Worm (Caenorhabditis elegans) whole organism, L1 larva: ENCODE results near the gene ceeh-2.

Source experiments
- ceh-82 ChIP-seq, 3 experiments: fragments of 150-350 bp in 1 of 3; sonication (generic microtip) in 2 of 3; optimal IDR thresholded peaks; 2 replicates each; lab custom pipeline; 2014 to 2017; ENCODE audit warnings: missing biosample characterization in 3 of 3, missing genetic modification characterization in 3 of 3
- dsc-1 ChIP-seq: sonication (generic microtip); optimal IDR thresholded peaks from 2 replicates; lab custom pipeline; 2016; ENCODE audit warnings: mild to moderate bottlenecking, missing genetic modification characterization, missing compliant biosample characterization
- elt-3 ChIP-seq, 6 experiments: fragments of 150-350 bp in 1 of 6; sonication (generic microtip); optimal IDR thresholded peaks; 2 replicates each; lab custom pipeline; 2017 to 2018; ENCODE audit warnings: missing biosample characterization in 6 of 6, missing genetic modification characterization in 6 of 6, inconsistent platforms in 1 of 6
- nhr-12 ChIP-seq: sonication (generic microtip); optimal IDR thresholded peaks from 2 replicates; lab custom pipeline; 2017; ENCODE audit warnings: missing biosample characterization, missing genetic modification characterization
- nhr-28 ChIP-seq: fragments of 150-350 bp; optimal IDR thresholded peaks from 2 replicates; lab custom pipeline; 2014; ENCODE audit warnings: missing biosample characterization, missing genetic modification characterization
- nhr-71 ChIP-seq: sonication (generic microtip); optimal IDR thresholded peaks from 2 replicates; lab custom pipeline; 2016; ENCODE audit warnings: mild to moderate bottlenecking, missing genetic modification characterization, moderate library complexity, missing compliant biosample characterization
- pqm-1 ChIP-seq: sonication (generic microtip); optimal IDR thresholded peaks from 3 replicates; lab custom pipeline; 2017; ENCODE audit warnings: missing biosample characterization, missing genetic modification characterization
- rnt-1 ChIP-seq: sonication (generic microtip); optimal IDR thresholded peaks from 2 replicates; lab custom pipeline; 2016; ENCODE audit warnings: mild to moderate bottlenecking, missing genetic modification characterization, moderate library complexity, missing compliant biosample characterization
- sox-4 ChIP-seq: sonication (generic microtip); optimal IDR thresholded peaks from 2 replicates; lab custom pipeline; 2016; ENCODE audit warnings: missing genetic modification characterization, missing compliant biosample characterization
- tbx-2 ChIP-seq: sonication (generic microtip); optimal IDR thresholded peaks from 2 replicates; lab custom pipeline; 2016; ENCODE audit warnings: missing genetic modification characterization, missing compliant biosample characterization
- unc-30 ChIP-seq: sonication (generic microtip); optimal IDR thresholded peaks from 2 replicates; lab custom pipeline; 2017; ENCODE audit warnings: missing biosample characterization, missing genetic modification characterization
- vab-15 ChIP-seq: sonication (generic microtip); optimal IDR thresholded peaks from 2 replicates; lab custom pipeline; 2017; ENCODE audit warnings: missing genotype, mild to moderate bottlenecking, missing genetic modification characterization, missing compliant biosample characterization
- zag-1 ChIP-seq: fragments of 150-350 bp; optimal IDR thresholded peaks from 2 replicates; lab custom pipeline; 2014; ENCODE audit warnings: missing biosample characterization, missing genetic modification characterization

DNA sequence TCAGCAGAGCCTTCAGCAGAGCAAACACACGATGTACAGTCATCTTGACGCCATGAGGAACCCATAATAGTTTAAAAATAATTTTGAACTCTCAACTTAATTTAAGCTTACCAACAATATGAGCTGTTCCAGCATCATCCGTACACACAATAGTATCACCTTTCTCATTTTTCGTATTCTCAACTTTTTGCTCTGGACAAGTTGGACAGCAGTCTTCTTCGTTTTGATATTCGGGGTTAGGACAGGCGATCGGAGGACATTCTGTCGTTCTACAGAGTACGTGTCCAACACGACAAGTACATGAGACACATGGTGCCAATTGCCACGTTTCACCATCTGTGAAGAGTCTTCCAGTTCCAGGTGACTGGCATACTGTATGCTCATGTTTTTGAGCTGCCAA lies 34.2 kb downstream of the ceeh-2 start:
- TF ChIP-seq sox-4 (tag; lab: Kevin White, UChicago) = no peak
- no peak for TF ChIP-seq nhr-71 (tag; lab: Kevin White, UChicago)
- no peak for TF ChIP-seq dsc-1 (tag; lab: Kevin White, UChicago)
- TF ChIP-seq tbx-2 (tag; lab: Kevin White, UChicago) = no peak
- TF ChIP-seq ceh-82 (tag; optimal IDR thresholded peaks at IDR 0.05; lab: Kevin White, UChicago) = no peak
- no peak for TF ChIP-seq zag-1 (tag; lab: Kevin White, UChicago)
- no peak for TF ChIP-seq vab-15
- TF ChIP-seq nhr-12 (tag; lab: Kevin White, UChicago) = no peak
- no peak for TF ChIP-seq nhr-28 (tag; lab: Kevin White, UChicago)
- TF ChIP-seq pqm-1 (tag; lab: Kevin White, UChicago) = no peak
- no peak for TF ChIP-seq rnt-1 (tag; lab: Kevin White, UChicago)
- no peak for TF ChIP-seq elt-3 (tag; optimal IDR thresholded peaks at IDR 0.05; lab: Kevin White, UChicago)
- no peak for TF ChIP-seq unc-30 (tag; lab: Kevin White, UChicago)
